Worm (Caenorhabditis elegans): ENCODE measurements around the gene F36G3.3.

- TF ChIP-seq klf-2 (GFP tag; conservative IDR thresholded peaks at IDR 0.05) (no peak), flt-1 (GFP tag; IDR thresholded peaks at IDR 0.05) (no peak), cog-1 (tag; optimal IDR thresholded peaks at IDR 0.05) (no peak), ref-1 (GFP tag; conservative IDR thresholded peaks at IDR 0.05) (no peak), ztf-23 (GFP tag; IDR thresholded peaks at IDR 0.05) (no peak), med-1 (GFP tag; optimal IDR thresholded peaks at IDR 0.05; ENCODE audit: insufficient read depth) (no peak), tab-1 (GFP tag; IDR thresholded peaks at IDR 0.05) (no peak)
Observed at ce11 chrX:9789110-9789509, 9.5 kb upstream of the F36G3.3 start, which contains the start of gene F36G3.1.
